Fruit fly (Drosophila melanogaster) whole organism, embryonic: ENCODE data around the gene Hsp67Ba.

Experiments used
- Antp ChIP-seq: fragments of 200-800 bp; sonication (Bioruptor generic); optimal IDR thresholded peaks from 3 replicates; lab custom pipeline; 2016; ENCODE audit warnings: missing biosample characterization, missing genetic modification characterization
- CG12744 ChIP-seq: fragments of 200-800 bp; sonication (Bioruptor generic); optimal IDR thresholded peaks from 2 replicates; lab custom pipeline; 2016; ENCODE audit warnings: missing biosample characterization, missing genetic modification characterization
- CG13424 ChIP-seq: fragments of 200-800 bp; sonication (Bioruptor generic); optimal IDR thresholded peaks from 2 replicates; lab custom pipeline; 2019; ENCODE audit warnings: missing biosample characterization, mild to moderate bottlenecking, missing genetic modification characterization, moderate library complexity
- CG14050 ChIP-seq: fragments of 200-800 bp; sonication (Bioruptor generic); IDR thresholded peaks from 3 replicates; pipeline ENCODE4 v1.3.6; 2022; ENCODE audit warnings: missing biosample characterization, missing genetic modification characterization
- CG15601 ChIP-seq: fragments of 200-800 bp; sonication (Bioruptor generic); optimal IDR thresholded peaks from 3 replicates; lab custom pipeline; 2019; ENCODE audit warnings: missing biosample characterization, mild to moderate bottlenecking, missing genetic modification characterization, moderate library complexity
- CG17361 ChIP-seq: fragments of 200-800 bp; sonication (Bioruptor generic); IDR thresholded peaks from 3 replicates; pipeline ENCODE4 v1.3.6; 2022; ENCODE audit warnings: missing biosample characterization, missing genetic modification characterization
- CG17385 ChIP-seq: fragments of 200-800 bp; sonication (Bioruptor generic); optimal IDR thresholded peaks from 3 replicates; lab custom pipeline; 2018; ENCODE audit warnings: missing biosample characterization, mild to moderate bottlenecking, missing genetic modification characterization
- CG17612 ChIP-seq: fragments of 200-800 bp; sonication (Bioruptor generic); IDR thresholded peaks from 2 replicates; pipeline ENCODE4 v1.3.6; 2022; ENCODE audit warnings: missing biosample characterization, missing genetic modification characterization
- CG18011 ChIP-seq: fragments of 200-800 bp; sonication (Bioruptor generic); optimal IDR thresholded peaks from 2 replicates; lab custom pipeline; 2017; ENCODE audit warnings: missing biosample characterization, missing genetic modification characterization, mild to moderate bottlenecking, moderate library complexity, missing genotype
- CG2129 ChIP-seq: fragments of 200-800 bp; sonication (Bioruptor generic); IDR thresholded peaks from 2 replicates; pipeline ENCODE4 v1.3.6; 2022; ENCODE audit warnings: missing biosample characterization, missing genetic modification characterization; ENCODE audit not compliant: partially characterized antibody
- CG2678 ChIP-seq: fragments of 200-800 bp; sonication (Bioruptor generic); optimal IDR thresholded peaks from 3 replicates; lab custom pipeline; 2019; ENCODE audit warnings: missing biosample characterization, mild to moderate bottlenecking, missing genetic modification characterization, moderate library complexity
- CG3847 ChIP-seq: fragments of 200-800 bp; sonication (Bioruptor generic); IDR thresholded peaks from 2 replicates; pipeline ENCODE4 v1.3.6; 2022; ENCODE audit warnings: missing biosample characterization, missing genetic modification characterization
- CG4328 ChIP-seq: fragments of 200-800 bp; sonication (Bioruptor generic); optimal IDR thresholded peaks from 3 replicates; lab custom pipeline; 2017; ENCODE audit warnings: missing biosample characterization, missing genetic modification reagents, missing genetic modification characterization
- CG4820 ChIP-seq: fragments of 200-800 bp; sonication (Bioruptor generic); optimal IDR thresholded peaks from 3 replicates; lab custom pipeline; 2016; ENCODE audit warnings: missing biosample characterization, missing genetic modification characterization
- CG5953 ChIP-seq: fragments of 200-800 bp; sonication (Bioruptor generic); IDR thresholded peaks from 2 replicates; pipeline ENCODE4 v1.3.6; 2022; ENCODE audit warnings: missing biosample characterization, missing genetic modification characterization
- CG6689 ChIP-seq: fragments of 200-800 bp; sonication (Bioruptor generic); IDR thresholded peaks from 2 replicates; pipeline ENCODE4 v1.3.6; 2022; ENCODE audit warnings: missing biosample characterization, missing genetic modification characterization
- CG7839 ChIP-seq: fragments of 200-800 bp; sonication (Bioruptor generic); optimal IDR thresholded peaks from 3 replicates; lab custom pipeline; 2018; ENCODE audit warnings: missing biosample characterization, mild to moderate bottlenecking, missing genetic modification characterization, moderate library complexity
- CG8089 ChIP-seq: fragments of 200-800 bp; sonication (Bioruptor generic); optimal IDR thresholded peaks from 3 replicates; lab custom pipeline; 2016; ENCODE audit warnings: missing biosample characterization, missing genetic modification characterization
- CG9817 ChIP-seq: fragments of 200-800 bp; sonication (Bioruptor generic); optimal IDR thresholded peaks from 2 replicates; lab custom pipeline; 2018; ENCODE audit warnings: missing biosample characterization, mild to moderate bottlenecking, missing genetic modification characterization, moderate library complexity
- CG9932 ChIP-seq: fragments of 200-800 bp; sonication (Bioruptor generic); IDR thresholded peaks from 2 replicates; pipeline ENCODE4 v1.3.6; 2022; ENCODE audit warnings: missing biosample characterization, missing genetic modification characterization
- CHES-1-like ChIP-seq: fragments of 200-800 bp; sonication (Bioruptor generic); optimal IDR thresholded peaks from 2 replicates; lab custom pipeline; 2016; ENCODE audit warnings: missing biosample characterization, missing genetic modification characterization
- Camta ChIP-seq: fragments of 200-800 bp; sonication (Bioruptor generic); optimal IDR thresholded peaks from 2 replicates; lab custom pipeline; 2016; ENCODE audit warnings: missing biosample characterization, missing genetic modification characterization
- CkIIα-i1 ChIP-seq: fragments of 200-800 bp; sonication (Bioruptor generic); IDR thresholded peaks from 2 replicates; pipeline ENCODE4 v1.3.6; 2022; ENCODE audit warnings: missing biosample characterization, missing genetic modification characterization
- Fer3 ChIP-seq: fragments of 200-800 bp; sonication (Bioruptor generic); optimal IDR thresholded peaks from 2 replicates; lab custom pipeline; 2018; ENCODE audit warnings: missing biosample characterization, mild to moderate bottlenecking, missing genetic modification characterization, moderate library complexity
- HLH3B ChIP-seq: fragments of 200-800 bp; sonication (Bioruptor generic); IDR thresholded peaks from 2 replicates; pipeline ENCODE4 v1.3.6; 2022; ENCODE audit warnings: missing biosample characterization, missing genetic modification characterization
- Mad ChIP-seq: fragments of 200-800 bp; sonication (Bioruptor generic); optimal IDR thresholded peaks from 2 replicates; lab custom pipeline; 2016; ENCODE audit warnings: missing biosample characterization, missing genetic modification characterization
- Mrtf ChIP-seq: fragments of 200-800 bp; sonication (Bioruptor generic); IDR thresholded peaks from 3 replicates; pipeline ENCODE4 v1.3.6; 2022; ENCODE audit warnings: missing biosample characterization, missing genetic modification characterization
- Nf-YB ChIP-seq: fragments of 200-800 bp; sonication (Bioruptor generic); optimal IDR thresholded peaks from 3 replicates; lab custom pipeline; 2019; ENCODE audit warnings: missing biosample characterization, mild to moderate bottlenecking, missing genetic modification characterization, moderate library complexity
- Rx ChIP-seq: fragments of 200-800 bp; sonication (Bioruptor generic); IDR thresholded peaks from 2 replicates; pipeline ENCODE4 v1.3.6; 2022; ENCODE audit warnings: missing biosample characterization, missing genetic modification characterization
- Xbp1 ChIP-seq: fragments of 200-800 bp; sonication (Bioruptor generic); optimal IDR thresholded peaks from 3 replicates; lab custom pipeline; 2016; ENCODE audit warnings: missing biosample characterization, mild to moderate bottlenecking, missing genetic modification characterization
- ase ChIP-seq: fragments of 200-800 bp; sonication (Bioruptor generic); IDR thresholded peaks from 3 replicates; pipeline ENCODE4 v1.3.6; 2022; ENCODE audit warnings: missing biosample characterization, missing genetic modification characterization
- bsh ChIP-seq, 2 experiments: fragments of 200-800 bp; sonication (Bioruptor generic); optimal IDR thresholded peaks; 2 replicates each; lab custom pipeline; 2017 to 2018; ENCODE audit warnings: mild to moderate bottlenecking in 2 of 2, missing biosample characterization in 2 of 2, missing genetic modification characterization in 2 of 2, moderate library complexity in 1 of 2
- chif ChIP-seq, 2 experiments: fragments of 200-800 bp; sonication (Bioruptor generic); optimal IDR thresholded peaks; 3 replicates each; lab custom pipeline; 2016; ENCODE audit warnings: missing biosample characterization in 2 of 2, missing genetic modification characterization in 2 of 2
- corto ChIP-seq: fragments of 200-800 bp; sonication (Bioruptor generic); optimal IDR thresholded peaks from 2 replicates; lab custom pipeline; 2016; ENCODE audit warnings: missing biosample characterization, mild to moderate bottlenecking, missing genetic modification characterization, moderate library complexity
- crc ChIP-seq: fragments of 200-800 bp; sonication (Bioruptor generic); optimal IDR thresholded peaks from 2 replicates; lab custom pipeline; 2016; ENCODE audit warnings: missing biosample characterization, missing genetic modification characterization
- croc ChIP-seq: fragments of 200-800 bp; sonication (Bioruptor generic); conservative IDR thresholded peaks from 3 replicates; pipeline ENCODE4 v1.3.6; 2022; ENCODE audit warnings: missing biosample characterization, missing genetic modification characterization
- crp ChIP-seq, 2 experiments: fragments of 200-800 bp; sonication (Bioruptor generic); optimal IDR thresholded peaks; 2 replicates in 1 of 2; 3 replicates in 1 of 2; lab custom pipeline; 2017; ENCODE audit warnings: missing biosample characterization in 2 of 2, missing genetic modification characterization in 2 of 2, mild to moderate bottlenecking in 1 of 2, moderate library complexity in 1 of 2
- dimm ChIP-seq: fragments of 200-800 bp; sonication (Bioruptor generic); IDR thresholded peaks from 2 replicates; pipeline ENCODE4 v1.3.6; 2022; ENCODE audit warnings: missing biosample characterization, missing genetic modification characterization
- dmrt99B ChIP-seq: fragments of 200-800 bp; sonication (Bioruptor generic); optimal IDR thresholded peaks from 2 replicates; lab custom pipeline; 2018; ENCODE audit warnings: missing biosample characterization, mild to moderate bottlenecking, missing genetic modification characterization, moderate library complexity
- dysf ChIP-seq: fragments of 200-800 bp; sonication (Bioruptor generic); IDR thresholded peaks from 3 replicates; pipeline ENCODE4 v1.3.6; 2022; ENCODE audit warnings: missing biosample characterization, missing genetic modification characterization
- en ChIP-seq: fragments of 200-800 bp; sonication (Bioruptor generic); optimal IDR thresholded peaks from 2 replicates; lab custom pipeline; 2016; ENCODE audit warnings: missing biosample characterization, missing genetic modification characterization
- fd64A ChIP-seq: fragments of 200-800 bp; sonication (Bioruptor generic); optimal IDR thresholded peaks from 3 replicates; lab custom pipeline; 2018; ENCODE audit warnings: missing biosample characterization, mild to moderate bottlenecking, missing genetic modification characterization
- gfzf ChIP-seq: fragments of 200-800 bp; sonication (Bioruptor generic); optimal IDR thresholded peaks from 2 replicates; lab custom pipeline; 2016; ENCODE audit warnings: missing biosample characterization, mild to moderate bottlenecking, missing genetic modification characterization, moderate library complexity
- her ChIP-seq: fragments of 200-800 bp; sonication (Bioruptor generic); optimal IDR thresholded peaks from 2 replicates; lab custom pipeline; 2016; ENCODE audit warnings: missing biosample characterization, missing genetic modification characterization
- pum ChIP-seq: fragments of 200-800 bp; sonication (Bioruptor generic); optimal IDR thresholded peaks from 2 replicates; lab custom pipeline; 2016; ENCODE audit warnings: missing biosample characterization, missing genetic modification characterization
- row ChIP-seq: fragments of 200-800 bp; sonication (Bioruptor generic); IDR thresholded peaks from 3 replicates; pipeline ENCODE4 v1.3.6; 2022; ENCODE audit warnings: missing biosample characterization, missing genetic modification characterization
- schlank ChIP-seq: fragments of 200-800 bp; sonication (Bioruptor generic); optimal IDR thresholded peaks from 2 replicates; lab custom pipeline; 2018; ENCODE audit warnings: missing biosample characterization, mild to moderate bottlenecking, missing genetic modification characterization
- sd ChIP-seq: fragments of 200-800 bp; sonication (Bioruptor generic); optimal IDR thresholded peaks from 3 replicates; lab custom pipeline; 2018; ENCODE audit warnings: missing biosample characterization, mild to moderate bottlenecking, missing genetic modification characterization, moderate library complexity
- zf30C ChIP-seq: fragments of 200-800 bp; sonication (Bioruptor generic); optimal IDR thresholded peaks from 3 replicates; lab custom pipeline; 2018; ENCODE audit warnings: missing biosample characterization, mild to moderate bottlenecking, missing genetic modification characterization

Hsp67Ba gene

dm6 chr3L:9410754-9411423, 31.6 kb upstream of the Hsp67Ba start, which contains the start of the genes CG4022 and Cpsf5 (continued):
- TF ChIP-seq Camta (GFP tag; lab: Kevin White, UChicago), result peak; percentile 61
- no peak for TF ChIP-seq CG17612 (GFP tag; lab: Robert Waterston, UW)
- peak; percentile 60 for TF ChIP-seq CHES-1-like (GFP tag; lab: Kevin White, UChicago)
- TF ChIP-seq CG17361 (GFP tag; lab: Robert Waterston, UW), result peak; percentile 82
- peak; percentile 73; the same call in 2 of the 3 replicates for TF ChIP-seq ase (GFP tag; lab: Robert Waterston, UW)
- TF ChIP-seq CG18011 (GFP tag; lab: Kevin White, UChicago), result peak; percentile 58
- peak; percentile 1; the same call in 1 of the 2 replicates for TF ChIP-seq CG5953 (GFP tag; lab: Robert Waterston, UW)
- TF ChIP-seq pum, result peak; percentile 61
- TF ChIP-seq CG14050 (GFP tag; lab: Robert Waterston, UW), result peak; percentile 74
- no peak for TF ChIP-seq her
- peak; percentile 79 for TF ChIP-seq CG6689 (GFP tag; lab: Robert Waterston, UW)
- peak; percentile 48 for TF ChIP-seq Antp (GFP tag; lab: Kevin White, UChicago)
- no peak for TF ChIP-seq en (GFP tag; lab: Kevin White, UChicago)
- TF ChIP-seq CG4328 (GFP tag; lab: Kevin White, UChicago), result peak; percentile 78
- TF ChIP-seq dmrt99B (tag; lab: Kevin White, UChicago), result no peak
- TF ChIP-seq row (GFP tag; lab: Robert Waterston, UW), result peak; percentile 95
- peak; percentile 92 for TF ChIP-seq CG13424 (tag; lab: Kevin White, UChicago)
- peak; percentile 93 for TF ChIP-seq CG9932
- peak; percentile 84 for TF ChIP-seq HLH3B (GFP tag; lab: Robert Waterston, UW)
- peak; percentile 71 for TF ChIP-seq gfzf
- no peak for TF ChIP-seq crc
- TF ChIP-seq Xbp1 (GFP tag; lab: Kevin White, UChicago), result peak; percentile 84
- peak; percentile 85 for TF ChIP-seq Mad (GFP tag; lab: Kevin White, UChicago)
- no peak for TF ChIP-seq CG2129 (GFP tag; lab: Robert Waterston, UW)
- peak; percentile 61 for TF ChIP-seq CG4820 (GFP tag; lab: Kevin White, UChicago)
- TF ChIP-seq CG15601 (tag; lab: Kevin White, UChicago), result peak; percentile 86
- TF ChIP-seq schlank, result peak; percentile 63
- peak; percentile 38; the same call in 1 of the 2 replicates for TF ChIP-seq Rx (GFP tag; lab: Robert Waterston, UW)
- peak; percentile 20 for TF ChIP-seq CG8089
- TF ChIP-seq Nf-YB (GFP tag; lab: Kevin White, UChicago), result peak; percentile 70
- TF ChIP-seq dimm, result no peak; the same call in 1 of the 2 replicates
- peak; percentile 62 for TF ChIP-seq CG12744
- TF ChIP-seq CG9817 (tag; lab: Kevin White, UChicago), result peak; percentile 90
- no peak for TF ChIP-seq zf30C (GFP tag; lab: Kevin White, UChicago)
- no peak for TF ChIP-seq CkIIα-i1 (GFP tag; lab: Robert Waterston, UW)
- TF ChIP-seq Mrtf (GFP tag; lab: Robert Waterston, UW), result peak; percentile 40; the same call in 1 of the 3 replicates
- peak; percentile 63 to 70 for TF ChIP-seq chif (GFP tag; optimal IDR thresholded peaks at IDR 0.05; lab: Kevin White, UChicago)
- peak; percentile 78 for TF ChIP-seq Fer3 (tag; lab: Kevin White, UChicago)
- TF ChIP-seq sd, result peak; percentile 47
- no peak for TF ChIP-seq corto (GFP tag; lab: Kevin White, UChicago)
- peak in 1 of 2 experiments; percentile 53 for TF ChIP-seq crp (GFP tag; optimal IDR thresholded peaks at IDR 0.05; lab: Kevin White, UChicago)
- TF ChIP-seq CG17385 (GFP tag; lab: Kevin White, UChicago), result peak; percentile 81
- peak in 1 of 2 experiments; percentile 87 for TF ChIP-seq bsh (GFP tag; optimal IDR thresholded peaks at IDR 0.05; lab: Kevin White, UChicago)
- TF ChIP-seq dysf, result peak; percentile 84
- peak; percentile 79 for TF ChIP-seq CG7839
- peak; percentile 85 for TF ChIP-seq CG2678 (tag; lab: Kevin White, UChicago)
- peak; percentile 73 for TF ChIP-seq croc (GFP tag; lab: Robert Waterston, UW)
- TF ChIP-seq CG3847 (GFP tag; lab: Robert Waterston, UW), result peak; percentile 88
- TF ChIP-seq fd64A, result no peak
